Fruit fly (Drosophila melanogaster) whole organism, embryonic: ENCODE results near the gene CG11085.

Source experiments
- Abd-B ChIP-seq: fragments of 200-800 bp; sonication (Bioruptor generic); optimal IDR thresholded peaks from 2 replicates; lab custom pipeline; 2018; ENCODE audit warnings: missing biosample characterization, mild to moderate bottlenecking, missing genetic modification characterization, moderate library complexity
- Adf1 ChIP-seq: fragments of 200-800 bp; sonication (Bioruptor generic); IDR thresholded peaks from 2 replicates; pipeline ENCODE4 v1.3.6; 2022; ENCODE audit warnings: missing biosample characterization, missing genetic modification characterization
- Bdp1 ChIP-seq: fragments of 200-800 bp; sonication (Bioruptor generic); optimal IDR thresholded peaks from 3 replicates; lab custom pipeline; 2016; ENCODE audit warnings: missing biosample characterization, missing genetic modification characterization
- CG10267 ChIP-seq: fragments of 200-800 bp; sonication (Bioruptor generic); optimal IDR thresholded peaks from 2 replicates; lab custom pipeline; 2018; ENCODE audit warnings: missing biosample characterization, mild to moderate bottlenecking, missing genetic modification characterization, moderate library complexity
- CG10565 ChIP-seq: fragments of 200-800 bp; sonication (Bioruptor generic); optimal IDR thresholded peaks from 3 replicates; lab custom pipeline; 2016; ENCODE audit warnings: missing biosample characterization, mild to moderate bottlenecking, missing genetic modification characterization
- CG13775 ChIP-seq: fragments of 200-800 bp; sonication (Bioruptor generic); optimal IDR thresholded peaks from 3 replicates; lab custom pipeline; 2017; ENCODE audit warnings: missing biosample characterization, mild to moderate bottlenecking, missing genetic modification characterization
- CG15011 ChIP-seq: fragments of 200-800 bp; sonication (Bioruptor generic); optimal IDR thresholded peaks from 3 replicates; lab custom pipeline; 2018; ENCODE audit warnings: missing biosample characterization, mild to moderate bottlenecking, missing genetic modification characterization
- CG15479 ChIP-seq: fragments of 200-800 bp; sonication (Bioruptor generic); optimal IDR thresholded peaks from 3 replicates; lab custom pipeline; 2019; ENCODE audit warnings: missing biosample characterization, mild to moderate bottlenecking, missing genetic modification characterization, moderate library complexity
- CG1647 ChIP-seq: fragments of 200-800 bp; sonication (Bioruptor generic); optimal IDR thresholded peaks from 3 replicates; lab custom pipeline; 2016; ENCODE audit warnings: missing biosample characterization, missing genetic modification characterization
- CG17612 ChIP-seq: fragments of 200-800 bp; sonication (Bioruptor generic); IDR thresholded peaks from 2 replicates; pipeline ENCODE4 v1.3.6; 2022; ENCODE audit warnings: missing biosample characterization, missing genetic modification characterization
- CG1792 ChIP-seq: fragments of 200-800 bp; sonication (Bioruptor generic); optimal IDR thresholded peaks from 2 replicates; lab custom pipeline; 2016; ENCODE audit warnings: missing biosample characterization, missing genetic modification characterization
- CG2116 ChIP-seq: fragments of 200-800 bp; sonication (Bioruptor generic); optimal IDR thresholded peaks from 3 replicates; lab custom pipeline; 2018; ENCODE audit warnings: missing biosample characterization, mild to moderate bottlenecking, missing genetic modification characterization
- CG31365 ChIP-seq: fragments of 200-800 bp; sonication (Bioruptor generic); optimal IDR thresholded peaks from 2 replicates; lab custom pipeline; 2018; ENCODE audit warnings: missing biosample characterization, mild to moderate bottlenecking, missing genetic modification characterization
- CG7271 ChIP-seq: fragments of 200-800 bp; sonication (Bioruptor generic); optimal IDR thresholded peaks from 2 replicates; lab custom pipeline; 2018; ENCODE audit warnings: missing biosample characterization, mild to moderate bottlenecking, missing genetic modification characterization, moderate library complexity
- CG7357 ChIP-seq: fragments of 200-800 bp; sonication (Bioruptor generic); IDR thresholded peaks from 3 replicates; pipeline ENCODE4 v1.3.6; 2022; ENCODE audit warnings: missing biosample characterization, missing genetic modification characterization
- CG7786 ChIP-seq: fragments of 200-800 bp; sonication (Bioruptor generic); optimal IDR thresholded peaks from 2 replicates; lab custom pipeline; 2016; ENCODE audit warnings: missing biosample characterization, missing genetic modification characterization
- CG7987 ChIP-seq: fragments of 200-800 bp; sonication (Bioruptor generic); optimal IDR thresholded peaks from 2 replicates; lab custom pipeline; 2018; ENCODE audit warnings: missing biosample characterization, mild to moderate bottlenecking, missing genetic modification characterization, moderate library complexity
- CG8290 ChIP-seq, 3 experiments: fragments of 200-800 bp; sonication (Bioruptor generic); optimal IDR thresholded peaks; 2 replicates each; lab custom pipeline; 2016 to 2019; ENCODE audit warnings: missing biosample characterization in 3 of 3, missing genetic modification characterization in 3 of 3, mild to moderate bottlenecking in 2 of 3, moderate library complexity in 1 of 3
- CG8388 ChIP-seq: fragments of 200-800 bp; sonication (Bioruptor generic); optimal IDR thresholded peaks from 2 replicates; lab custom pipeline; 2019; ENCODE audit warnings: missing biosample characterization, mild to moderate bottlenecking, missing genetic modification characterization, moderate library complexity
- CHES-1-like ChIP-seq: fragments of 200-800 bp; sonication (Bioruptor generic); optimal IDR thresholded peaks from 2 replicates; lab custom pipeline; 2016; ENCODE audit warnings: missing biosample characterization, missing genetic modification characterization
- ERR ChIP-seq: fragments of 200-800 bp; sonication (Bioruptor generic); optimal IDR thresholded peaks from 2 replicates; lab custom pipeline; 2016; ENCODE audit warnings: missing biosample characterization, missing genetic modification characterization
- Ets65A ChIP-seq: fragments of 200-800 bp; sonication (Bioruptor generic); peaks from one replicate; lab custom pipeline; 2016; ENCODE audit warnings: missing biosample characterization, missing genetic modification characterization
- Ets97D ChIP-seq: fragments of 200-800 bp; sonication (Bioruptor generic); optimal IDR thresholded peaks from 3 replicates; lab custom pipeline; 2016; ENCODE audit warnings: missing biosample characterization, missing genetic modification characterization
- GATAe ChIP-seq: fragments of 200-800 bp; sonication (Bioruptor generic); conservative IDR thresholded peaks from 2 replicates; pipeline ENCODE4 v1.3.6; 2022; ENCODE audit warnings: missing biosample characterization, missing genetic modification characterization
- Gug ChIP-seq: fragments of 200-800 bp; sonication (Bioruptor generic); IDR thresholded peaks from 4 replicates; pipeline ENCODE4 v1.3.6; 2022; ENCODE audit warnings: missing biosample characterization, missing genetic modification characterization
- HmgD ChIP-seq: fragments of 200-800 bp; sonication (Bioruptor generic); optimal IDR thresholded peaks from 3 replicates; lab custom pipeline; 2016; ENCODE audit warnings: missing biosample characterization, missing genetic modification characterization
- Hr39 ChIP-seq: fragments of >200 bp; optimal IDR thresholded peaks from 2 replicates; lab custom pipeline; 2017
- Kr ChIP-seq: fragments of 200-800 bp; sonication (Bioruptor generic); optimal IDR thresholded peaks from 2 replicates; lab custom pipeline; 2017; ENCODE audit warnings: missing biosample characterization, mild to moderate bottlenecking, missing genetic modification characterization
- Med ChIP-seq: fragments of 200-800 bp; sonication (Bioruptor generic); peaks from one replicate; lab custom pipeline; 2016; ENCODE audit warnings: missing biosample characterization, missing genetic modification characterization, mild to moderate bottlenecking, inconsistent platforms, moderate library complexity
- Rx ChIP-seq: fragments of 200-800 bp; sonication (Bioruptor generic); IDR thresholded peaks from 2 replicates; pipeline ENCODE4 v1.3.6; 2022; ENCODE audit warnings: missing biosample characterization, missing genetic modification characterization
- Sry-δ ChIP-seq: fragments of 200-800 bp; sonication (Bioruptor generic); optimal IDR thresholded peaks from 2 replicates; lab custom pipeline; 2016; ENCODE audit warnings: missing biosample characterization, missing genetic modification characterization
- ab ChIP-seq: fragments of 200-800 bp; sonication (Bioruptor generic); optimal IDR thresholded peaks from 2 replicates; lab custom pipeline; 2016; ENCODE audit warnings: missing biosample characterization, missing genetic modification characterization
- ci ChIP-seq: fragments of 200-800 bp; sonication (Bioruptor generic); IDR thresholded peaks from 3 replicates; pipeline ENCODE4 v1.3.6; 2022; ENCODE audit warnings: missing biosample characterization, missing genetic modification characterization
- croc ChIP-seq: fragments of 200-800 bp; sonication (Bioruptor generic); conservative IDR thresholded peaks from 3 replicates; pipeline ENCODE4 v1.3.6; 2022; ENCODE audit warnings: missing biosample characterization, missing genetic modification characterization
- crol ChIP-seq: fragments of 200-800 bp; sonication (Bioruptor generic); IDR thresholded peaks from 2 replicates; pipeline ENCODE4 v1.3.6; 2022; ENCODE audit warnings: missing biosample characterization, missing genetic modification characterization
- en ChIP-seq: fragments of 200-800 bp; sonication (Bioruptor generic); optimal IDR thresholded peaks from 2 replicates; lab custom pipeline; 2016; ENCODE audit warnings: missing biosample characterization, missing genetic modification characterization
- jumu ChIP-seq: fragments of 200-800 bp; sonication (Bioruptor generic); optimal IDR thresholded peaks from 3 replicates; lab custom pipeline; 2016; ENCODE audit warnings: missing biosample characterization, missing genetic modification characterization
- knrl ChIP-seq: fragments of 200-800 bp; sonication (Bioruptor generic); IDR thresholded peaks from 3 replicates; pipeline ENCODE4 v1.3.6; 2022; ENCODE audit warnings: missing biosample characterization, missing genetic modification characterization; ENCODE audit not compliant: partially characterized antibody
- mld ChIP-seq: fragments of 200-800 bp; sonication (Bioruptor generic); IDR thresholded peaks from 3 replicates; pipeline ENCODE4 v1.3.6; 2022; ENCODE audit warnings: missing biosample characterization, missing genetic modification characterization; ENCODE audit not compliant: partially characterized antibody
- odd ChIP-seq: fragments of 200-800 bp; sonication (Bioruptor generic); optimal IDR thresholded peaks from 2 replicates; lab custom pipeline; 2017; ENCODE audit warnings: missing biosample characterization, mild to moderate bottlenecking, missing genetic modification characterization
- onecut ChIP-seq: fragments of 200-800 bp; sonication (Bioruptor generic); IDR thresholded peaks from 2 replicates; pipeline ENCODE4 v1.3.6; 2022; ENCODE audit warnings: missing biosample characterization, missing genetic modification characterization
- phol ChIP-seq: fragments of 200-800 bp; sonication (Bioruptor generic); optimal IDR thresholded peaks from 3 replicates; lab custom pipeline; 2018; ENCODE audit warnings: missing biosample characterization, mild to moderate bottlenecking, missing genetic modification characterization, moderate library complexity
- pnt ChIP-seq: fragments of 200-800 bp; sonication (Bioruptor generic); optimal IDR thresholded peaks from 3 replicates; lab custom pipeline; 2016; ENCODE audit warnings: missing biosample characterization, missing genetic modification characterization
- pum ChIP-seq: fragments of 200-800 bp; sonication (Bioruptor generic); optimal IDR thresholded peaks from 2 replicates; lab custom pipeline; 2016; ENCODE audit warnings: missing biosample characterization, missing genetic modification characterization
- stwl ChIP-seq: fragments of 200-800 bp; sonication (Bioruptor generic); optimal IDR thresholded peaks from 3 replicates; lab custom pipeline; 2018; ENCODE audit warnings: missing biosample characterization, mild to moderate bottlenecking, missing genetic modification characterization, moderate library complexity
- unpg ChIP-seq: fragments of 200-800 bp; sonication (Bioruptor generic); optimal IDR thresholded peaks from 3 replicates; lab custom pipeline; 2018; ENCODE audit warnings: missing biosample characterization, mild to moderate bottlenecking, missing genetic modification characterization, moderate library complexity
- vnd ChIP-seq: fragments of 200-800 bp; sonication (Bioruptor generic); IDR thresholded peaks from 3 replicates; pipeline ENCODE4 v1.3.6; 2022; ENCODE audit warnings: missing biosample characterization, missing genetic modification characterization; ENCODE audit not compliant: partially characterized antibody
- zfh2 ChIP-seq: fragments of 200-800 bp; sonication (Bioruptor generic); optimal IDR thresholded peaks from 2 replicates; lab custom pipeline; 2016; ENCODE audit warnings: missing biosample characterization, missing genetic modification characterization

CG11085 gene

DNA sequence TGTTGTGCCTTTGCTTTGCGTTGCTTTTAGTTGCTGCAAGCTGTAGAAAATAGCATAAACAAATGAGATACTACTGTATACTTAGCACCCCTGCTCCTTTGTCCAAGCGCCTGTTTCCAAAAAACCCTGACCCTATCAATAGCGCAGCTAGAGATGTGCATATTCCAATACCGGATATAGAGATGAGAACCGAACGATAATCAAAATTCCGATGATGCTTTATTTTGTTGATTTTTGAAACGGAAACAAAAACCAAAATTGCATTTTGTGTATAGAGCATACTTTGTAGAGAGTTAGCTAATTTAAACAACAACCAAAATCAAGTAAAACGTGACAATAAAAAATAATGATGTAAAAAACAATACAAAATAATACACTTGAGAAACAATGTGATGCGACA lies 29.2 kb downstream of the CG11085 start:
- peak; percentile 65 for TF ChIP-seq Ets65A
- TF ChIP-seq GATAe (GFP tag; lab: Robert Waterston, UW): no peak
- TF ChIP-seq HmgD (GFP tag; lab: Kevin White, UChicago): no peak
- TF ChIP-seq CG7786 (GFP tag; lab: Kevin White, UChicago): no peak
- peak; percentile 2 for TF ChIP-seq CG10267 (tag; lab: Kevin White, UChicago)
- no peak for TF ChIP-seq CHES-1-like (GFP tag; lab: Kevin White, UChicago)
- TF ChIP-seq CG2116 (GFP tag; lab: Kevin White, UChicago): peak; percentile 14
- TF ChIP-seq Ets97D (GFP tag; lab: Kevin White, UChicago): peak; percentile 77
- no peak for TF ChIP-seq pnt
- no peak for TF ChIP-seq CG1792 (GFP tag; lab: Kevin White, UChicago)
- TF ChIP-seq CG31365 (tag; lab: Kevin White, UChicago): no peak
- no peak for TF ChIP-seq crol (GFP tag; lab: Robert Waterston, UW)
- TF ChIP-seq CG8388 (GFP tag; lab: Kevin White, UChicago): no peak
- no peak for TF ChIP-seq CG15479 (GFP tag; lab: Kevin White, UChicago)
- no peak for TF ChIP-seq Adf1 (GFP tag; lab: Robert Waterston, UW)
- peak; percentile 33 for TF ChIP-seq CG7271 (tag; lab: Kevin White, UChicago)
- no peak for TF ChIP-seq jumu (GFP tag; lab: Kevin White, UChicago)
- TF ChIP-seq CG8290 (GFP tag; optimal IDR thresholded peaks at IDR 0.05; lab: Kevin White, UChicago): peak; percentile 4
- no peak for TF ChIP-seq CG8290 (tag; optimal IDR thresholded peaks at IDR 0.05; lab: Kevin White, UChicago)
- peak; percentile 37 for TF ChIP-seq Sry-δ (GFP tag; lab: Kevin White, UChicago)
- TF ChIP-seq CG15011 (GFP tag; lab: Kevin White, UChicago): no peak
- no peak for TF ChIP-seq Rx
- peak; percentile 17 for TF ChIP-seq phol (tag; lab: Kevin White, UChicago)
- peak; percentile 93 for TF ChIP-seq stwl (tag; lab: Kevin White, UChicago)
- TF ChIP-seq, all 482 proteins: peak for 9

- no peak for TF ChIP-seq CG13775 (GFP tag; lab: Kevin White, UChicago)
- no peak for TF ChIP-seq en (GFP tag; lab: Kevin White, UChicago)
- TF ChIP-seq crol (GFP tag; lab: Robert Waterston, UW): 0 out of 2 replicates have a peak, but pooled peaks have one; percentile 22
- TF ChIP-seq Hr39 (lab: Kevin White, UChicago): peak; percentile 42
- TF ChIP-seq Med (GFP tag; lab: Kevin White, UChicago): peak; percentile 73
- no peak for TF ChIP-seq Bdp1 (GFP tag; lab: Kevin White, UChicago)
Measured at dm6 chrX:12651613-12652012, 35.5 kb downstream of the CG11085 start.

DNA sequence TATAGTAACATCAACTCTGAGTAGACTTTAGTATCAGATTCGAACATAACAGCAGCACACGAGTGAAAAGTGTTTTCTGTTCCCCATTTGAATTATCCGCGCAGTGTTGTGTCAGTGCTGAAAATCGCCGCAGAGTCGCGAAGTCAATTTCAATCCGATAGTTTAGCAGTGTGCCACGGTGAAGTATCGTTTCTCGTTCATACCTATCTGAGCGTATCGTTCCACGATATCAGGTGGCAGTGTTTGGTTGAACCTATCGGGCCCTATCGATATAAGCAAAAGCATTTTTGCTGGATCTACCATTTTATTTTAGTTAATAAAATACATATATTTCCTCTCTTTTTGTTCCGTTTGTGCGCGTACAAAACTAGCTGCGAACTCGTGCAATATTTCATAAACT lies 37.5 kb downstream of the CG11085 start, which contains the start of gene CkIalpha:
TSS of gene CkIalpha (plus strand) at position 53 of the 400 bp plus-strand sequence.
- peak; percentile 65 for TF ChIP-seq CG7987 (GFP tag; lab: Kevin White, UChicago)
- peak; percentile 74 for TF ChIP-seq phol (tag; lab: Kevin White, UChicago)
- peak; percentile 97 for TF ChIP-seq vnd
- TF ChIP-seq ERR: peak; percentile 72
- TF ChIP-seq Gug (GFP tag; lab: Robert Waterston, UW): peak; percentile 61; the same call in 2 of the 4 replicates
- TF ChIP-seq Kr (GFP tag; lab: Kevin White, UChicago): no peak
- TF ChIP-seq odd (GFP tag; lab: Kevin White, UChicago): no peak
- TF ChIP-seq ci: peak; percentile 74
- no peak for TF ChIP-seq Abd-B (GFP tag; lab: Kevin White, UChicago)
- TF ChIP-seq pum: peak; percentile 50
- peak; percentile 34; the same call in 1 of the 2 replicates for TF ChIP-seq onecut
- peak; percentile 71 for TF ChIP-seq CHES-1-like (GFP tag; lab: Kevin White, UChicago)
- peak; percentile 81 for TF ChIP-seq zfh2 (GFP tag; lab: Kevin White, UChicago)
- no peak for TF ChIP-seq croc (GFP tag; lab: Robert Waterston, UW)
- peak; percentile 97 for TF ChIP-seq mld (GFP tag; lab: Robert Waterston, UW)
- TF ChIP-seq knrl (GFP tag; lab: Robert Waterston, UW): peak; percentile 98
- TF ChIP-seq CG1647: peak; percentile 41
- TF ChIP-seq unpg (GFP tag; lab: Kevin White, UChicago): peak; percentile 34
- TF ChIP-seq ab (GFP tag; lab: Kevin White, UChicago): no peak
- TF ChIP-seq CG17612 (GFP tag; lab: Robert Waterston, UW): no peak
- TF ChIP-seq CG10565: no peak
- no peak for TF ChIP-seq CG7357 (GFP tag; lab: Robert Waterston, UW)
